Fruit fly (Drosophila melanogaster) whole organism, adult: ENCODE results near the gene Muc91C.

Experiments used
- CG11617 ChIP-seq: fragments of 200-800 bp; sonication (Bioruptor generic); optimal IDR thresholded peaks from 2 replicates; lab custom pipeline; 2017; ENCODE audit warnings: mild to moderate bottlenecking, missing biosample characterization, missing genetic modification reagents, missing genetic modification characterization
- CG1620 ChIP-seq: fragments of 200-800 bp; sonication (Bioruptor generic); optimal IDR thresholded peaks from 2 replicates; lab custom pipeline; 2016; ENCODE audit warnings: missing biosample characterization, missing genetic modification characterization
- CG33017 ChIP-seq: fragments of 200-800 bp; sonication (Bioruptor generic); optimal IDR thresholded peaks from 2 replicates; lab custom pipeline; 2018; ENCODE audit warnings: missing biosample characterization, mild to moderate bottlenecking, missing genetic modification characterization, moderate library complexity
- Clk ChIP-seq: fragments of 200-800 bp; sonication (Bioruptor generic); optimal IDR thresholded peaks from 2 replicates; lab custom pipeline; 2017; ENCODE audit warnings: missing biosample characterization, missing genetic modification characterization
- Crg-1 ChIP-seq: fragments of 200-800 bp; sonication (Bioruptor generic); optimal IDR thresholded peaks from 2 replicates; lab custom pipeline; 2016; ENCODE audit warnings: missing biosample characterization, missing genetic modification characterization
- Hr96 ChIP-seq: fragments of 200-800 bp; sonication (Bioruptor generic); optimal IDR thresholded peaks from 2 replicates; lab custom pipeline; 2016; ENCODE audit warnings: missing biosample characterization, missing genetic modification characterization
- bab1 ChIP-seq: fragments of 200-800 bp; sonication (Bioruptor generic); optimal IDR thresholded peaks from 3 replicates; lab custom pipeline; 2019; ENCODE audit warnings: missing biosample characterization, mild to moderate bottlenecking, missing genetic modification characterization, moderate library complexity
- cic ChIP-seq: fragments of 200-800 bp; sonication (Bioruptor generic); optimal IDR thresholded peaks from 2 replicates; lab custom pipeline; 2017; ENCODE audit warnings: missing biosample characterization, mild to moderate bottlenecking, missing genetic modification characterization, moderate library complexity
- cnc ChIP-seq, 2 experiments: fragments of >200 bp; optimal IDR thresholded peaks; 2 replicates each; lab custom pipeline; 2017
- kay ChIP-seq: fragments of 200-800 bp; sonication (Bioruptor generic); peaks from one replicate; lab custom pipeline; 2016; ENCODE audit warnings: missing biosample characterization, missing genetic modification characterization, borderline replicate concordance
- ovo ChIP-seq: fragments of 200-800 bp; sonication (Bioruptor generic); optimal IDR thresholded peaks from 2 replicates; lab custom pipeline; 2016; ENCODE audit warnings: missing biosample characterization, missing genetic modification characterization
- pad ChIP-seq: fragments of 200-800 bp; sonication (Bioruptor generic); optimal IDR thresholded peaks from 3 replicates; lab custom pipeline; 2017; ENCODE audit warnings: missing biosample characterization, missing genetic modification characterization, mild to moderate bottlenecking, moderate library complexity, missing genetic modification reagents
- toe ChIP-seq: fragments of 200-800 bp; sonication (Bioruptor generic); optimal IDR thresholded peaks from 2 replicates; lab custom pipeline; 2016; ENCODE audit warnings: missing biosample characterization, missing genetic modification characterization

DNA sequence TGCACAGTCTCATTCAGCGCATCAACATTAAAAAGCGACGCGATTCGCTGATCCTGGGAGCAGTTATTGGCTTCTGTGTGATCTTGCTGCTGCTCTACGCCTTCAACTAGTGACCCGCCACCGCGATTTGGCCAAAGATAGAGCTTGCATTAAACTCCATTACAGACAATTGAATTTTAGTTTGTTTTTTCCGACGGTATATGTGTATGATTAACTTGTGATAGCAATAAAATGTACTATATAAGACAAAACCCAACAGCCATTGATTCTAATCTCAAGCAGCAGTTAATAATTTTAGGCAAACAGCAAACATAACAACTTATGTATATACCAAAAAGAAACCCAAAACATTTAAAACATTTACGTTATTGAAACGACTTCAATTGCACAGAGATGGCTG, 27.5 kb downstream of the Muc91C start, which contains the start of gene CG31231:
- TF ChIP-seq Hr96 (GFP tag; lab: Kevin White, UChicago) (no peak), Clk (GFP tag; lab: Kevin White, UChicago) (no peak), pad (no peak), cic (GFP tag; lab: Kevin White, UChicago) (no peak), ovo (no peak), toe (GFP tag; lab: Kevin White, UChicago) (no peak), Crg-1 (no peak), CG1620 (GFP tag; lab: Kevin White, UChicago) (no peak), kay (GFP tag; lab: Kevin White, UChicago) (no peak), bab1 (GFP tag; lab: Kevin White, UChicago) (no peak), CG11617 (GFP tag; lab: Kevin White, UChicago) (no peak), CG33017 (tag; lab: Kevin White, UChicago) (no peak), cnc (optimal IDR thresholded peaks at IDR 0.05; lab: Kevin White, UChicago) (no peak)
